Worm (Caenorhabditis elegans) whole organism, mixed stage, embryonic: ENCODE measurements around the gene Y41D4B.14.

Experiments used
- M03D4.4 ChIP-seq: sonication (generic microtip); optimal IDR thresholded peaks from 2 replicates; lab custom pipeline; 2017; ENCODE audit warnings: mild to moderate bottlenecking, missing genetic modification characterization, missing compliant biosample characterization
- bed-3 ChIP-seq: fragments of 200-800 bp; sonication (Bioruptor generic); optimal IDR thresholded peaks from 3 replicates; lab custom pipeline; 2018; ENCODE audit warnings: mild to moderate bottlenecking, missing genetic modification characterization, moderate library complexity, missing compliant biosample characterization
- blmp-1 ChIP-seq: fragments of 150-350 bp; optimal IDR thresholded peaks from 2 replicates; lab custom pipeline; 2014; ENCODE audit warnings: missing biosample characterization, missing genetic modification characterization
- ceh-43 ChIP-seq: fragments of 200-800 bp; sonication (Bioruptor generic); optimal IDR thresholded peaks from 2 replicates; lab custom pipeline; 2018; ENCODE audit warnings: mild to moderate bottlenecking, missing genetic modification characterization, moderate library complexity, missing compliant biosample characterization
- ceh-83 ChIP-seq: fragments of 200-800 bp; sonication (Bioruptor generic); optimal IDR thresholded peaks from 2 replicates; lab custom pipeline; 2018; ENCODE audit warnings: mild to moderate bottlenecking, missing genetic modification characterization, missing compliant biosample characterization
- ces-1 ChIP-seq: fragments of 150-350 bp; optimal IDR thresholded peaks from 2 replicates; lab custom pipeline; 2014; ENCODE audit warnings: missing biosample characterization, missing genetic modification reagents, missing genetic modification characterization
- cnd-1 ChIP-seq: fragments of 200-800 bp; sonication (Bioruptor generic); optimal IDR thresholded peaks from 2 replicates; lab custom pipeline; 2018; ENCODE audit warnings: mild to moderate bottlenecking, missing genetic modification characterization, missing compliant biosample characterization
- elt-1 ChIP-seq: sonication (generic microtip); optimal IDR thresholded peaks from 2 replicates; lab custom pipeline; 2017; ENCODE audit warnings: missing genetic modification characterization, mild to moderate bottlenecking, missing compliant biosample characterization, antibody characterized with exemption, moderate library complexity, borderline replicate concordance; ENCODE audit not compliant: insufficient read depth
- elt-3 ChIP-seq: fragments of 150-350 bp; optimal IDR thresholded peaks from 2 replicates; lab custom pipeline; 2014; ENCODE audit warnings: missing biosample characterization, missing genetic modification characterization
- flh-1 ChIP-seq: fragments of 200-800 bp; sonication (Bioruptor generic); optimal IDR thresholded peaks from 2 replicates; lab custom pipeline; 2018; ENCODE audit warnings: mild to moderate bottlenecking, missing genetic modification characterization, moderate library complexity, missing compliant biosample characterization
- ham-2 ChIP-seq: fragments of 200-800 bp; sonication (Bioruptor generic); optimal IDR thresholded peaks from 2 replicates; lab custom pipeline; 2018; ENCODE audit warnings: mild to moderate bottlenecking, missing genetic modification characterization, missing compliant biosample characterization
- lin-13 ChIP-seq: fragments of 150-350 bp; optimal IDR thresholded peaks from 2 replicates; lab custom pipeline; 2014; ENCODE audit warnings: missing biosample characterization, missing genetic modification characterization
- lin-32 ChIP-seq: fragments of 200-800 bp; sonication (Bioruptor generic); optimal IDR thresholded peaks from 2 replicates; lab custom pipeline; 2018; ENCODE audit warnings: mild to moderate bottlenecking, missing genetic modification characterization, missing compliant biosample characterization
- mab-5 ChIP-seq: fragments of 150-350 bp; optimal IDR thresholded peaks from 2 replicates; lab custom pipeline; 2014; ENCODE audit warnings: missing biosample characterization, missing genetic modification characterization
- mep-1 ChIP-seq: fragments of 150-350 bp; optimal IDR thresholded peaks from 2 replicates; lab custom pipeline; 2017; ENCODE audit warnings: missing biosample characterization, missing genetic modification reagents, missing genetic modification characterization, inconsistent platforms
- mls-2 ChIP-seq: sonication (generic microtip); optimal IDR thresholded peaks from 2 replicates; lab custom pipeline; 2016; ENCODE audit warnings: mild to moderate bottlenecking, missing genetic modification characterization, moderate library complexity, missing compliant biosample characterization
- nhr-12 ChIP-seq: fragments of 150-350 bp; optimal IDR thresholded peaks from 2 replicates; lab custom pipeline; 2014; ENCODE audit warnings: missing biosample characterization, missing genetic modification characterization
- nhr-2 ChIP-seq: fragments of 150-350 bp; optimal IDR thresholded peaks from 2 replicates; lab custom pipeline; 2014; ENCODE audit warnings: missing biosample characterization, missing genetic modification characterization
- nhr-237 ChIP-seq: fragments of 150-350 bp; optimal IDR thresholded peaks from 2 replicates; lab custom pipeline; 2014; ENCODE audit warnings: missing biosample characterization, missing genetic modification characterization
- nhr-28 ChIP-seq: fragments of 150-350 bp; optimal IDR thresholded peaks from 2 replicates; lab custom pipeline; 2014; ENCODE audit warnings: missing biosample characterization, missing genetic modification characterization
- pha-4 ChIP-seq: fragments of 150-350 bp; optimal IDR thresholded peaks from 2 replicates; lab custom pipeline; 2018; ENCODE audit warnings: missing biosample characterization, missing genetic modification reagents, missing genetic modification characterization
- sptf-1 ChIP-seq: sonication (generic microtip); optimal IDR thresholded peaks from 2 replicates; lab custom pipeline; 2017; ENCODE audit warnings: mild to moderate bottlenecking, missing genetic modification characterization, moderate library complexity, missing compliant biosample characterization
- tbx-8 ChIP-seq: fragments of 200-800 bp; sonication (Bioruptor generic); optimal IDR thresholded peaks from 2 replicates; lab custom pipeline; 2018; ENCODE audit warnings: mild to moderate bottlenecking, missing genetic modification characterization, moderate library complexity, missing compliant biosample characterization
- unc-39 ChIP-seq: fragments of 150-350 bp; optimal IDR thresholded peaks from 2 replicates; lab custom pipeline; 2014; ENCODE audit warnings: missing biosample characterization, missing genetic modification characterization
- unc-62 ChIP-seq: fragments of 150-350 bp; optimal IDR thresholded peaks from 2 replicates; lab custom pipeline; 2014; ENCODE audit warnings: missing biosample characterization, missing genetic modification reagents, missing genetic modification characterization
- zip-8 ChIP-seq: fragments of 150-350 bp; optimal IDR thresholded peaks from 2 replicates; lab custom pipeline; 2014; ENCODE audit warnings: missing biosample characterization, missing genetic modification characterization
- ztf-11 ChIP-seq: fragments of 150-350 bp; optimal IDR thresholded peaks from 2 replicates; lab custom pipeline; 2014; ENCODE audit warnings: missing biosample characterization, missing genetic modification characterization

Gene Y41D4B.14

ce11 chrIV:1576731-1577130, at the start of gene Y41D4B.14:
Gene Y41D4B.14, plus strand, starts transcription at chrIV:1577031.
- no peak for TF ChIP-seq ces-1 (GFP tag; lab: Kevin White, UChicago)
- TF ChIP-seq flh-1 (GFP tag; lab: Kevin White, UChicago) = no peak
- TF ChIP-seq elt-1 (tag; lab: Kevin White, UChicago) = no peak
- no peak for TF ChIP-seq blmp-1 (tag; lab: Kevin White, UChicago)
- TF ChIP-seq unc-39 = no peak
- no peak for TF ChIP-seq lin-32 (GFP tag; lab: Kevin White, UChicago)
- no peak for TF ChIP-seq sptf-1 (tag; lab: Kevin White, UChicago)
- no peak for TF ChIP-seq tbx-8 (GFP tag; lab: Kevin White, UChicago)
- TF ChIP-seq ceh-83 (GFP tag; lab: Kevin White, UChicago) = no peak
- TF ChIP-seq ham-2 (GFP tag; lab: Kevin White, UChicago) = no peak
- TF ChIP-seq, all 35 proteins: peak for 0

- TF ChIP-seq M03D4.4 (tag; lab: Kevin White, UChicago) (no peak), elt-3 (no peak)
- TF ChIP-seq, all 35 proteins: peak for 0
Measured at ce11 chrIV:1536316-1536715, 40.5 kb upstream of the Y41D4B.14 start, which contains the start of gene K03H6.5. Gene K03H6.5, minus strand, starts transcription at chrIV:1536416.

ce11 chrIV:1547129-1547528, 29.7 kb upstream of the Y41D4B.14 start:
- TF ChIP-seq bed-3 = no peak
- TF ChIP-seq unc-39 = no peak
- TF ChIP-seq nhr-12 (tag; lab: Kevin White, UChicago) = no peak
- no peak for TF ChIP-seq ham-2 (GFP tag; lab: Kevin White, UChicago)
- TF ChIP-seq M03D4.4 (tag; lab: Kevin White, UChicago) = no peak
- TF ChIP-seq ces-1 (GFP tag; lab: Kevin White, UChicago) = no peak
- no peak for TF ChIP-seq lin-13
- no peak for TF ChIP-seq unc-62
- no peak for TF ChIP-seq mls-2 (tag; lab: Kevin White, UChicago)
- TF ChIP-seq nhr-2 = no peak

ce11 chrIV:1548457-1548861, 28.4 kb upstream of the Y41D4B.14 start, which contains the start of gene col-107:
Gene col-107, plus strand, starts transcription at chrIV:1548721.
- TF ChIP-seq lin-13 (no peak), nhr-2 (no peak), mab-5 (tag; lab: Kevin White, UChicago) (no peak), flh-1 (GFP tag; lab: Kevin White, UChicago) (no peak), pha-4 (tag; lab: Kevin White, UChicago) (no peak), ceh-43 (GFP tag; lab: Kevin White, UChicago) (no peak), zip-8 (tag; lab: Kevin White, UChicago) (no peak), ham-2 (GFP tag; lab: Kevin White, UChicago) (peak; percentile 50), bed-3 (no peak), unc-39 (no peak), lin-32 (GFP tag; lab: Kevin White, UChicago) (no peak), tbx-8 (GFP tag; lab: Kevin White, UChicago) (no peak), ztf-11 (no peak), nhr-12 (tag; lab: Kevin White, UChicago) (no peak), elt-1 (tag; lab: Kevin White, UChicago) (peak; percentile 88), M03D4.4 (tag; lab: Kevin White, UChicago) (no peak)

ce11 chrIV:1549095-1550093, 27.4 kb upstream of the Y41D4B.14 start:
- TF ChIP-seq elt-3 = no peak
- TF ChIP-seq lin-13 = no peak
- TF ChIP-seq lin-32 (GFP tag; lab: Kevin White, UChicago) = no peak
- TF ChIP-seq ztf-11 = no peak
- no peak for TF ChIP-seq M03D4.4 (tag; lab: Kevin White, UChicago)
- TF ChIP-seq unc-62 = no peak
- no peak for TF ChIP-seq nhr-2
- no peak for TF ChIP-seq nhr-28 (tag; lab: Kevin White, UChicago)
- no peak for TF ChIP-seq blmp-1 (tag; lab: Kevin White, UChicago)
- TF ChIP-seq ces-1 (GFP tag; lab: Kevin White, UChicago) = no peak
- TF ChIP-seq sptf-1 (tag; lab: Kevin White, UChicago) = no peak
- TF ChIP-seq flh-1 (GFP tag; lab: Kevin White, UChicago) = no peak
- TF ChIP-seq nhr-237 (tag; lab: Kevin White, UChicago) = no peak
- TF ChIP-seq cnd-1 = no peak
- no peak for TF ChIP-seq mep-1 (tag; lab: Kevin White, UChicago)
